Fruit fly (Drosophila melanogaster) whole organism, wandering third instar larva: ENCODE results near the gene Cog3.

ENCODE experiments used
- CG32264 ChIP-seq: fragments of 200-800 bp; sonication (Bioruptor generic); optimal IDR thresholded peaks from 2 replicates; lab custom pipeline; 2016; ENCODE audit warnings: missing biosample characterization, missing genetic modification characterization
- CrebA ChIP-seq: fragments of 200-800 bp; sonication (Bioruptor generic); optimal IDR thresholded peaks from 2 replicates; lab custom pipeline; 2016; ENCODE audit warnings: missing biosample characterization, mild to moderate bottlenecking, missing genetic modification characterization, borderline replicate concordance
- Dfd ChIP-seq: fragments of >200 bp; optimal IDR thresholded peaks from 2 replicates; lab custom pipeline; 2017; ENCODE audit warnings: missing biosample characterization, missing genetic modification characterization
- Dif ChIP-seq: fragments of 200-275, 200-300 bp; sonication (Bioruptor generic); optimal IDR thresholded peaks from 2 replicates; lab custom pipeline; 2018; ENCODE audit warnings: missing biosample characterization, missing genetic modification characterization; ENCODE audit not compliant: partially characterized antibody
- GATAd ChIP-seq: sonication (Bioruptor generic); optimal IDR thresholded peaks from 2 replicates; lab custom pipeline; 2016; ENCODE audit warnings: missing biosample characterization, missing genetic modification characterization
- HLH106 ChIP-seq: fragments of 200-800 bp; optimal IDR thresholded peaks from 3 replicates; lab custom pipeline; 2019; ENCODE audit warnings: missing biosample characterization, mild to moderate bottlenecking, missing genetic modification characterization, moderate library complexity
- Hnf4 ChIP-seq: fragments of 200-800 bp; sonication (Bioruptor generic); optimal IDR thresholded peaks from 2 replicates; lab custom pipeline; 2016; ENCODE audit warnings: missing biosample characterization, mild to moderate bottlenecking, missing genetic modification characterization
- Hr78 ChIP-seq: fragments of >200 bp; optimal IDR thresholded peaks from 2 replicates; lab custom pipeline; 2017; ENCODE audit warnings: missing biosample characterization, missing genetic modification characterization
- Hr83 ChIP-seq: fragments of 200-300 bp; sonication (Bioruptor generic); optimal IDR thresholded peaks from 2 replicates; lab custom pipeline; 2016; ENCODE audit warnings: missing biosample characterization, mild to moderate bottlenecking, missing genetic modification characterization, moderate library complexity; ENCODE audit not compliant: poor library complexity, severe bottlenecking
- Mio ChIP-seq: sonication (Bioruptor generic); optimal IDR thresholded peaks from 2 replicates; lab custom pipeline; 2016; ENCODE audit warnings: missing biosample characterization, missing genetic modification characterization
- Myc ChIP-seq: fragments of >200 bp; optimal IDR thresholded peaks from 2 replicates; lab custom pipeline; 2017
- N ChIP-seq: fragments of >200 bp; optimal IDR thresholded peaks from 2 replicates; lab custom pipeline; 2018; ENCODE audit warnings: missing biosample characterization, missing external identifiers, missing genetic modification characterization
- OdsH ChIP-seq: fragments of 200-800 bp; sonication (Bioruptor generic); optimal IDR thresholded peaks from 2 replicates; lab custom pipeline; 2016; ENCODE audit warnings: missing biosample characterization, mild to moderate bottlenecking, missing genetic modification characterization
- Rel ChIP-seq, 2 experiments: fragments of 200-800 bp; sonication (Bioruptor generic) in 1 of 2; optimal IDR thresholded peaks; 2 replicates in 1 of 2; 3 replicates in 1 of 2; lab custom pipeline; 2016 to 2019; ENCODE audit warnings: mild to moderate bottlenecking in 2 of 2, missing biosample characterization in 2 of 2, missing genetic modification characterization in 2 of 2, moderate library complexity in 1 of 2
- Sp1 ChIP-seq: fragments of 200-800 bp; sonication (Bioruptor generic); optimal IDR thresholded peaks from 3 replicates; lab custom pipeline; 2019; ENCODE audit warnings: missing biosample characterization, mild to moderate bottlenecking, missing genetic modification characterization, moderate library complexity
- Vsx2 ChIP-seq: fragments of 200-300, 225-300 bp; sonication (Bioruptor generic); optimal IDR thresholded peaks from 2 replicates; lab custom pipeline; 2018; ENCODE audit warnings: missing biosample characterization, missing genetic modification characterization; ENCODE audit not compliant: partially characterized antibody
- br ChIP-seq: fragments of 200-800 bp; sonication (Bioruptor generic); optimal IDR thresholded peaks from 2 replicates; lab custom pipeline; 2016; ENCODE audit warnings: missing biosample characterization, missing genetic modification characterization
- brk ChIP-seq: fragments of 200-800 bp; sonication (Bioruptor generic); optimal IDR thresholded peaks from 2 replicates; lab custom pipeline; 2016; ENCODE audit warnings: missing biosample characterization, mild to moderate bottlenecking, missing genetic modification characterization
- dsf ChIP-seq: sonication (Bioruptor generic); optimal IDR thresholded peaks from 2 replicates; lab custom pipeline; 2016; ENCODE audit warnings: missing biosample characterization, missing genetic modification characterization, borderline replicate concordance
- ey ChIP-seq: fragments of 200-800 bp; sonication (Bioruptor generic); optimal IDR thresholded peaks from 2 replicates; lab custom pipeline; 2016; ENCODE audit warnings: missing biosample characterization, missing genetic modification characterization
- foxo ChIP-seq, 2 experiments: fragments of 200-800 bp; sonication (Bioruptor generic); optimal IDR thresholded peaks; 2 replicates in 1 of 2; 3 replicates in 1 of 2; lab custom pipeline; 2016 to 2017; ENCODE audit warnings: missing biosample characterization in 2 of 2, missing genetic modification characterization in 2 of 2
- fru ChIP-seq: fragments of 200-800 bp; sonication (Bioruptor generic); optimal IDR thresholded peaks from 3 replicates; lab custom pipeline; 2016; ENCODE audit warnings: missing biosample characterization, mild to moderate bottlenecking, missing genetic modification characterization
- h ChIP-seq: fragments of 200-800 bp; sonication (Bioruptor generic); optimal IDR thresholded peaks from 3 replicates; lab custom pipeline; 2016; ENCODE audit warnings: missing biosample characterization, mild to moderate bottlenecking, missing genetic modification characterization
- jim ChIP-seq: fragments of 175-275, 200-325 bp; sonication (Bioruptor generic); optimal IDR thresholded peaks from 2 replicates; lab custom pipeline; 2016; ENCODE audit warnings: missing biosample characterization, mild to moderate bottlenecking, missing genetic modification characterization
- lola ChIP-seq: fragments of >200 bp; optimal IDR thresholded peaks from 2 replicates; lab custom pipeline; 2017; ENCODE audit warnings: missing biosample characterization, missing genetic modification characterization
- psq ChIP-seq: fragments of 200-800 bp; sonication (Bioruptor generic); optimal IDR thresholded peaks from 3 replicates; lab custom pipeline; 2017; ENCODE audit warnings: missing biosample characterization, mild to moderate bottlenecking, missing genetic modification characterization, moderate library complexity
- rgr ChIP-seq: fragments of 200-800 bp; sonication (Bioruptor generic); optimal IDR thresholded peaks from 3 replicates; lab custom pipeline; 2016; ENCODE audit warnings: missing biosample characterization, mild to moderate bottlenecking, missing genetic modification characterization
- sage ChIP-seq: fragments of 200-800 bp; sonication (Bioruptor generic); optimal IDR thresholded peaks from 2 replicates; lab custom pipeline; 2016; ENCODE audit warnings: missing biosample characterization, mild to moderate bottlenecking, missing genetic modification characterization
- sv ChIP-seq: fragments of 200-800 bp; sonication (Bioruptor generic); optimal IDR thresholded peaks from 3 replicates; lab custom pipeline; 2016; ENCODE audit warnings: missing biosample characterization, missing genetic modification characterization
- tai ChIP-seq: sonication (Bioruptor generic); optimal IDR thresholded peaks from 2 replicates; lab custom pipeline; 2016; ENCODE audit warnings: missing biosample characterization, missing genetic modification characterization
- usp ChIP-seq: fragments of >200 bp; optimal IDR thresholded peaks from 2 replicates; lab custom pipeline; 2017; ENCODE audit warnings: missing biosample characterization, missing genetic modification characterization
- woc ChIP-seq: sonication (Bioruptor generic); optimal IDR thresholded peaks from 2 replicates; lab custom pipeline; 2016; ENCODE audit warnings: missing biosample characterization, mild to moderate bottlenecking, missing genetic modification characterization

Cog3 gene

dm6 chr2L:3461760-3462159 lies 4.9 kb upstream of the Cog3 start, which contains the start of gene CG3246:
TSS of gene CG3246 (minus strand) at chr2L:3461952.
- TF ChIP-seq Hr78 (GFP tag; lab: Kevin White, UChicago), result no peak
- TF ChIP-seq jim (GFP tag; lab: Kevin White, UChicago), result no peak
- TF ChIP-seq brk, result no peak
- TF ChIP-seq foxo (GFP tag; optimal IDR thresholded peaks at IDR 0.05; lab: Kevin White, UChicago), result no peak
- no peak for TF ChIP-seq CrebA
- no peak for TF ChIP-seq N (GFP tag; lab: Kevin White, UChicago)
- no peak for TF ChIP-seq tai

DNA sequence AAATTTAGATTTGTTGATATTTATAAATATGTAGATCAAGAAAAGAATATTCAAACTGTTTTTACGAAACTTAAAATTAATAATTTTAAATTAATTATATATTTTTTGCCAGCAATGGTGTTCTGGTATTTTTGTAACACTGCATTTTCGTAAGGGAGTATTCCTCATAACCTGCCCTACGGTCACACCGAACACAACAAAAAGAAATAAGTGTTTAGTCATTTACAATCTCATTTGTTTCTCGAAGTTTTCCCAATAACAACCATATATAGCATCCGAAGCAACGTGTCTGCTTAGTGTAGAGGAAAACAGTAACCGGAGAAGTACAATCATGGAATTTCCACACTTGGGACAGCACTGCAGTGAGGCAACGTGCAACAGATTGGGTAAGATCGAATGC lies 4.6 kb downstream of the Cog3 start, which contains the start of gene CG12795:
TSS of gene CG12795 (plus strand) at position 181 of the 400 bp plus-strand sequence.
- TF ChIP-seq GATAd (no peak), Rel (GFP tag; optimal IDR thresholded peaks at IDR 0.05; lab: Kevin White, UChicago) (no peak), Rel (tag; optimal IDR thresholded peaks at IDR 0.05; lab: Kevin White, UChicago) (peak; percentile 30)

DNA sequence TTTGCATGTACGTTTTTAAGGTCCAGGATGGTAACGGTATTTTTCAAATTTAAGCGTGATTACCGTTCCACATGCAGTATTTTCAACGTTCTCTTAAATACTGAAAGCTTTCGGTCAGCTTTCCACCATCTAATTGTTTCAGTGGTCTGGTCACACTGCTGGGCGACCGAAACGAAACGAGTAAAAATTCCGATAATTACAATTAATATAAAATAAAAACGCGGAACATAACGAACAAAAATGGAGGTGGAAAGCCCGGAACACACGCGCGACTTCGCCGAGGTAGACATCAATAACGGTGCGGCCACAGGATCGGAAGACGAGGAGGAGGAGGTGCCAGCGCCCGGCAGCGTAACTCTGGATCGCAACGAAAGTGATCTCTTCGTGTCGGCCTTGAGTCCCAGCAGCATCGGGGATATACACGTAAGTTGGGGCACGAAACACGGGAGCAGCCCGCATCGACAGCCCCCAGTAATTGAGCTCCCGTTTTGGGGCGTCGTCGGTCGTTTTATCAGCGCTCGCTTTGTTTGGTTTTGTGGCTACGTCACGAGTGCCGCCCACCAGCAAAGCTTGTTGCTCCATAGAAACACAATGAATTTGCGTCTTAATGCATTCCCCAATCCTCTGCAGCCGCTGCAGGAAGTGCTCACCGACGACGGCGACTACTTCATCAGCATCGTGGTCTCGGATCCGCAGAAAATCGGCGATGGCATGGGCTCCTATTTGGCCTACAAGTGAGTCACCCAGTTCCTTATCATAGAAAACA lies 7.1 kb downstream of the Cog3 start, which contains the start of gene Snx1:
TSS of gene Snx1 (plus strand) at position 129 of the 766 bp plus-strand sequence.
- TF ChIP-seq woc, result no peak
- TF ChIP-seq Dif (GFP tag; lab: Kevin White, UChicago), result no peak
- TF ChIP-seq sage (GFP tag; lab: Kevin White, UChicago), result peak; percentile 64
- TF ChIP-seq rgr (GFP tag; lab: Kevin White, UChicago), result no peak
- TF ChIP-seq CG32264 (GFP tag; lab: Kevin White, UChicago), result no peak
- no peak for TF ChIP-seq Rel (GFP tag; optimal IDR thresholded peaks at IDR 0.05; lab: Kevin White, UChicago)
- peak; percentile 80 for TF ChIP-seq Rel (tag; optimal IDR thresholded peaks at IDR 0.05; lab: Kevin White, UChicago)
- TF ChIP-seq, all 38 proteins: peak for 2

- no peak for TF ChIP-seq Dfd (GFP tag; lab: Kevin White, UChicago)
- TF ChIP-seq Myc (lab: Kevin White, UChicago), result no peak
- no peak for TF ChIP-seq dsf (GFP tag; lab: Kevin White, UChicago)
- TF ChIP-seq foxo (GFP tag; optimal IDR thresholded peaks at IDR 0.05; lab: Kevin White, UChicago), result no peak
- no peak for TF ChIP-seq Hr78 (GFP tag; lab: Kevin White, UChicago)
- no peak for TF ChIP-seq Vsx2 (GFP tag; lab: Kevin White, UChicago)
- no peak for TF ChIP-seq OdsH (GFP tag; lab: Kevin White, UChicago)
- no peak for TF ChIP-seq psq (GFP tag; lab: Kevin White, UChicago)
- TF ChIP-seq Hr83, result no peak
- TF ChIP-seq h (GFP tag; lab: Kevin White, UChicago), result no peak
- no peak for TF ChIP-seq Mio
- no peak for TF ChIP-seq usp (GFP tag; lab: Kevin White, UChicago)
- no peak for TF ChIP-seq br (GFP tag; lab: Kevin White, UChicago)
- TF ChIP-seq ey (GFP tag; lab: Kevin White, UChicago), result no peak
- TF ChIP-seq sage (GFP tag; lab: Kevin White, UChicago), result no peak
Measured at dm6 chr2L:3445655-3446054, 11.2 kb downstream of the Cog3 start, which contains the start of gene CG2772. TSS of gene CG2772 (plus strand) at chr2L:3445992.

DNA sequence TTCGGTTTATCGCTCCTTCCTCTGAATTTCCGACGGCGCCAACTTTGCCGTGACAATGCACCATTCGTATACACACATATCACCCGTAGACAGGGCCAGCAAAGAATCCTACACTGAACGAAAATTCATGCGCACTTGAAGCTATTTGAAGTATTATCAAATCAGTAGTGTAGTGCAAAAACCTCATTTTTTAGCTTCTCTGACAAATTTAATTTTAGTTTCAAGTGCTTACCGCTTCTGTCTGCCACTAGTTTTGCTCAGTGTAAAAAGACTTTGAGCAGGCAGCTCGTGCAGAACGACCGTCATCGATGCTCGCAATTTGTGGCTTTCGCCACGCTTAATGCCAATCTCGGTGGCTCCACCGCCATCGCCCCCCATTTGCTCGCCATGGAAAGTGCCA lies 12.1 kb downstream of the Cog3 start:
- peak; percentile 60 for TF ChIP-seq fru (GFP tag; lab: Kevin White, UChicago)
- TF ChIP-seq ey (GFP tag; lab: Kevin White, UChicago), result peak; percentile 65
- TF ChIP-seq Mio, result no peak
- peak; percentile 59 for TF ChIP-seq br (GFP tag; lab: Kevin White, UChicago)
- no peak for TF ChIP-seq tai
- TF ChIP-seq rgr (GFP tag; lab: Kevin White, UChicago), result peak; percentile 53
- peak; percentile 3 for TF ChIP-seq sv (GFP tag; lab: Kevin White, UChicago)
- peak in 1 of 2 experiments; percentile 68 for TF ChIP-seq foxo (GFP tag; optimal IDR thresholded peaks at IDR 0.05; lab: Kevin White, UChicago)
- no peak for TF ChIP-seq lola (GFP tag; lab: Kevin White, UChicago)
- no peak for TF ChIP-seq usp (GFP tag; lab: Kevin White, UChicago)
- peak; percentile 57 for TF ChIP-seq OdsH (GFP tag; lab: Kevin White, UChicago)
- TF ChIP-seq Sp1 (GFP tag; lab: Kevin White, UChicago), result peak; percentile 35
- peak; percentile 57 for TF ChIP-seq HLH106 (tag; lab: Kevin White, UChicago)
- peak; percentile 69 for TF ChIP-seq h (GFP tag; lab: Kevin White, UChicago)
- no peak for TF ChIP-seq Hr83
- no peak for TF ChIP-seq sage (GFP tag; lab: Kevin White, UChicago)
- TF ChIP-seq Hnf4, result no peak
- peak; percentile 5 for TF ChIP-seq psq (GFP tag; lab: Kevin White, UChicago)
